Worm (Caenorhabditis elegans) whole organism, early embryonic: ENCODE results near the gene appg-2.

ENCODE experiments used
- F13C5.2 ChIP-seq: sonication (generic microtip); optimal IDR thresholded peaks from 2 replicates; lab custom pipeline; 2017; ENCODE audit warnings: mild to moderate bottlenecking, missing genetic modification characterization, inconsistent platforms, missing compliant biosample characterization
- ama-1 ChIP-seq: fragments of 150-350 bp; optimal IDR thresholded peaks from 2 replicates; lab custom pipeline; 2014
- ceh-13 ChIP-seq: fragments of 200-800 bp; sonication (Bioruptor generic); optimal IDR thresholded peaks from 2 replicates; lab custom pipeline; 2018; ENCODE audit warnings: mild to moderate bottlenecking, missing genetic modification characterization, missing compliant biosample characterization
- flt-1 ChIP-seq: fragments of 200-800 bp; sonication (Bioruptor generic); IDR thresholded peaks from 2 replicates; pipeline ENCODE4 v1.3.6; 2022; ENCODE audit warnings: missing genetic modification characterization, missing compliant biosample characterization
- hmbx-1 ChIP-seq: sonication (generic microtip); optimal IDR thresholded peaks from 2 replicates; lab custom pipeline; 2016; ENCODE audit warnings: mild to moderate bottlenecking, missing genetic modification characterization, missing compliant biosample characterization
- pes-1 ChIP-seq: fragments of 200-800 bp; sonication (Bioruptor generic); IDR thresholded peaks from 2 replicates; pipeline ENCODE4 v1.3.6; 2022; ENCODE audit warnings: missing genetic modification reagents, missing genetic modification characterization, missing compliant biosample characterization
- scrt-1 ChIP-seq: fragments of 200-800 bp; sonication (Bioruptor generic); IDR thresholded peaks from 2 replicates; pipeline ENCODE4 v1.3.6; 2022; ENCODE audit warnings: missing genetic modification characterization, missing compliant biosample characterization
- sea-1 ChIP-seq: fragments of 200-800 bp; sonication (Bioruptor generic); conservative IDR thresholded peaks from 2 replicates; pipeline ENCODE4 v1.3.6; 2022; ENCODE audit warnings: missing genetic modification characterization, missing compliant biosample characterization

- no peak for TF ChIP-seq sea-1
- no peak for TF ChIP-seq pes-1 (GFP tag; lab: Robert Waterston, UW)
- no peak for TF ChIP-seq scrt-1 (GFP tag; lab: Robert Waterston, UW)
- no peak for TF ChIP-seq ama-1 (lab: Kevin White, UChicago)
- no peak for TF ChIP-seq flt-1 (GFP tag; lab: Robert Waterston, UW)
- no peak for TF ChIP-seq ceh-13
- no peak for TF ChIP-seq hmbx-1 (tag; lab: Kevin White, UChicago)
- no peak for TF ChIP-seq F13C5.2
Observed at ce11 chrII:8829189-8829588, 28.3 kb downstream of the appg-2 start, which contains the start of gene F46C5.2.
